Fruit fly (Drosophila melanogaster) whole organism, pupa: Measurements from ENCODE around the gene pps.

Experiments used
- CG10348 ChIP-seq: fragments of 200-800 bp; sonication (Bioruptor generic); IDR thresholded peaks from 2 replicates; pipeline ENCODE4 v1.3.6; 2022; ENCODE audit warnings: missing biosample characterization, missing genetic modification characterization
- CG12605 ChIP-seq: fragments of 200-800 bp; sonication (Bioruptor generic); IDR thresholded peaks from 2 replicates; pipeline ENCODE4 v1.3.6; 2022; ENCODE audit warnings: missing biosample characterization, missing genetic modification characterization
- CG13204 ChIP-seq: fragments of 200-800 bp; sonication (Bioruptor generic); optimal IDR thresholded peaks from 2 replicates; lab custom pipeline; 2018; ENCODE audit warnings: missing biosample characterization, mild to moderate bottlenecking, missing genetic modification characterization, moderate library complexity
- CG14655 ChIP-seq: fragments of 200-800 bp; sonication (Bioruptor generic); optimal IDR thresholded peaks from 3 replicates; lab custom pipeline; 2017; ENCODE audit warnings: mild to moderate bottlenecking, missing biosample characterization, missing genetic modification reagents, missing genetic modification characterization
- CG15710 ChIP-seq: fragments of 200-800 bp; sonication (Bioruptor generic); optimal IDR thresholded peaks from 2 replicates; lab custom pipeline; 2018; ENCODE audit warnings: missing biosample characterization, mild to moderate bottlenecking, missing genetic modification characterization, moderate library complexity
- CG17806 ChIP-seq: fragments of 200-800 bp; sonication (Bioruptor generic); optimal IDR thresholded peaks from 2 replicates; lab custom pipeline; 2018; ENCODE audit warnings: missing biosample characterization, mild to moderate bottlenecking, missing genetic modification characterization, moderate library complexity
- CG32121 ChIP-seq: fragments of 200-800 bp; sonication (Bioruptor generic); IDR thresholded peaks from 2 replicates; pipeline ENCODE4 v1.3.6; 2022; ENCODE audit warnings: missing biosample characterization, missing genetic modification characterization
- CG34367 ChIP-seq: fragments of 200-800 bp; sonication (Bioruptor generic); optimal IDR thresholded peaks from 2 replicates; lab custom pipeline; 2018; ENCODE audit warnings: missing biosample characterization, mild to moderate bottlenecking, missing genetic modification characterization
- CG4496 ChIP-seq: fragments of 200-800 bp; sonication (Bioruptor generic); IDR thresholded peaks from 3 replicates; pipeline ENCODE4 v1.3.6; 2022; ENCODE audit warnings: missing biosample characterization, missing genetic modification characterization
- CG8159 ChIP-seq: fragments of 200-800 bp; sonication (Bioruptor generic); optimal IDR thresholded peaks from 3 replicates; lab custom pipeline; 2018; ENCODE audit warnings: missing biosample characterization, mild to moderate bottlenecking, missing genetic modification characterization, moderate library complexity
- CG8301 ChIP-seq: fragments of 200-800 bp; sonication (Bioruptor generic); optimal IDR thresholded peaks from 2 replicates; lab custom pipeline; 2018; ENCODE audit warnings: missing biosample characterization, mild to moderate bottlenecking, missing genetic modification characterization
- CG9948 ChIP-seq: fragments of 200-800 bp; sonication (Bioruptor generic); optimal IDR thresholded peaks from 2 replicates; lab custom pipeline; 2018; ENCODE audit warnings: missing biosample characterization, mild to moderate bottlenecking, missing genetic modification characterization, moderate library complexity
- D1 ChIP-seq: fragments of 200-800 bp; sonication (Bioruptor generic); optimal IDR thresholded peaks from 2 replicates; lab custom pipeline; 2018; ENCODE audit warnings: missing biosample characterization, mild to moderate bottlenecking, missing genetic modification characterization, moderate library complexity
- EcR ChIP-seq: fragments of 200-800 bp; sonication (Bioruptor generic); optimal IDR thresholded peaks from 3 replicates; lab custom pipeline; 2019; ENCODE audit warnings: missing biosample characterization, missing genetic modification characterization, mild to moderate bottlenecking, moderate library complexity, missing genetic modification reagents
- Ets98B ChIP-seq: fragments of 200-800 bp; sonication (Bioruptor generic); IDR thresholded peaks from 2 replicates; pipeline ENCODE4 v1.3.6; 2022; ENCODE audit warnings: missing biosample characterization, missing genetic modification characterization
- Pif1A ChIP-seq: fragments of 200-800 bp; sonication (Bioruptor generic); optimal IDR thresholded peaks from 3 replicates; lab custom pipeline; 2016; ENCODE audit warnings: missing biosample characterization, missing genetic modification characterization
- Pif1B ChIP-seq: fragments of 200-800 bp; sonication (Bioruptor generic); optimal IDR thresholded peaks from 3 replicates; lab custom pipeline; 2016; ENCODE audit warnings: missing biosample characterization, missing genetic modification characterization
- Snoo ChIP-seq: fragments of 200-800 bp; sonication (Bioruptor generic); optimal IDR thresholded peaks from 3 replicates; lab custom pipeline; 2017; ENCODE audit warnings: missing biosample characterization, mild to moderate bottlenecking, missing genetic modification characterization, inconsistent platforms
- fd96Ca ChIP-seq: fragments of 200-800 bp; sonication (Bioruptor generic); IDR thresholded peaks from 3 replicates; pipeline ENCODE4 v1.3.6; 2022; ENCODE audit warnings: missing biosample characterization, missing genetic modification characterization
- gl ChIP-seq: fragments of 200-800 bp; sonication (Bioruptor generic); optimal IDR thresholded peaks from 2 replicates; lab custom pipeline; 2018; ENCODE audit warnings: missing biosample characterization, mild to moderate bottlenecking, missing genetic modification characterization
- rn ChIP-seq: fragments of 200-800 bp; sonication (Bioruptor generic); IDR thresholded peaks from 2 replicates; pipeline ENCODE4 v1.3.6; 2022; ENCODE audit warnings: missing biosample characterization, missing genetic modification characterization

pps gene

dm6 chr3R:12405134-12405533 is 8.5 kb upstream of the pps start:
- TF ChIP-seq CG8159 (no peak), CG17806 (no peak), gl (tag; lab: Kevin White, UChicago) (no peak), CG13204 (no peak)

DNA sequence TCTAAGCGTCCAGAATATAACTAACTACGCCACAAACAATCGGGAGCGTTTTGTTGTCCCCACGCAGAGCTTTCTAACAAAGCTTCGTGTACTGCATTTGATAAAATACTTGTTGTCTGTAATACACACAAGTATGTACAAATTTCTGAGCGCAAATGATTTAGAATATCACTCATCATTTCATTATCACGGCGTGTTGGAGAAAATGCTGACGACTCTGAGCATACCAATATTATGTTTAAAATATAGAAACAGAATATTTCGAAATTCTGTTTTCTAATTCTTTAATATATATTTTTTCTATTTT is 7.7 kb upstream of the pps start, which contains the start of gene Cyp9f2:
Gene Cyp9f2, minus strand, starts transcription at position 101 of the 307 bp plus-strand sequence.
- TF ChIP-seq Ets98B (GFP tag; lab: Robert Waterston, UW) = no peak
- TF ChIP-seq CG17806 = no peak
- TF ChIP-seq gl (tag; lab: Kevin White, UChicago) = no peak
- TF ChIP-seq CG10348 (GFP tag; lab: Robert Waterston, UW) = no peak
- no peak for TF ChIP-seq CG14655
- no peak for TF ChIP-seq CG12605 (GFP tag; lab: Robert Waterston, UW)
- TF ChIP-seq CG8301 (tag; lab: Kevin White, UChicago) = no peak
- TF ChIP-seq D1 (tag; lab: Kevin White, UChicago) = no peak
- TF ChIP-seq Pif1B (GFP tag; lab: Kevin White, UChicago) = no peak
- no peak for TF ChIP-seq Snoo (tag; lab: Kevin White, UChicago)
- TF ChIP-seq CG4496 (GFP tag; lab: Robert Waterston, UW) = no peak
- no peak for TF ChIP-seq CG32121 (GFP tag; lab: Robert Waterston, UW)
- no peak for TF ChIP-seq CG15710 (tag; lab: Kevin White, UChicago)
- TF ChIP-seq CG34367 (tag; lab: Kevin White, UChicago) = no peak
- TF ChIP-seq rn (GFP tag; lab: Robert Waterston, UW) = no peak
- TF ChIP-seq EcR (GFP tag; lab: Kevin White, UChicago) = no peak

DNA sequence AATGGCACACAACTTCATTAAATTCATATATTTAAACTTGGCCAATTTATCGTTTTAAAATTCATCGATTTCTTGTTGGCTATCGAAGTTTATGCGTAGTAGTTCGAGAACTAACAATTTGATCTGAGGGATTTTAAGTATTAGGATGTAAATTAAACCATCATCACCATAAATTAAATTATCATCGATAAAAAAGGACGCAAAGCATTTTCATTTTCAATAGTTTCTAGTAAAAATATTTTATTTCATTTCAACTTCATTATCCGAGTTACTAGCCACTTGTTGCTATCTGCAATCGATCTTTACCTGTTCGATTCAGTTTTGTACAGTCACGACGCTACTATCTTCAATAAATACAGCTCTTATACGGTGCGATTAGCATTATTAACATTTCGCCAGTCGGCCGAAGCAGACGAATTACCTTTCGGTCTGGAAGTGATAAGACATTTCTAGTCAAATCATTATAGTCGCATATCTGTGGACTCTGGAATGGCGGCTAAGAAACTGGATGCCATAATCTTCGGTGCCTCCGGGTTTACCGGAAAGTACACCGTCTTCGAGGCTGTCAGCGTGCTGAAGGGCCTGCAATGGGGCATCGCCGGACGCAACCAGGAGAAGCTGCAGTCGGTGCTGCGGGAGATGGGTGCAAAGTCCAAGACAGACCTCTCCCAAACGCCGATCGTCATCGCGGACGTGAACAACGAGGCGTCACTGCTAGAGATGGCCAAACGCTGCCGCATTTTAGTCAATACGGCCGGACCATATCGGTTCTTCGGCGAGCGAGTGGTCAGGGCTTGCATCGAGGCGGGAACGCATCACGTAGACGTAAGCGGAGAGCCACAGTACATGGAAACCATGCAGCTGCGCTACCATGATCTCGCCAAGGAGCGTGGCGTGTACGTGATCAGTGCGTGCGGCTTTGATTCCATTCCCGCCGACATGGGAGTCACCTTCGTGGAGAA is 7.1 kb upstream of the pps start, which contains the start of gene CG5167:
Gene CG5167, plus strand, starts transcription at position 298 of the 962 bp plus-strand sequence.
- TF ChIP-seq Snoo (tag; lab: Kevin White, UChicago) (peak; percentile 13), CG4496 (GFP tag; lab: Robert Waterston, UW) (no peak), CG15710 (tag; lab: Kevin White, UChicago) (no peak), Pif1B (GFP tag; lab: Kevin White, UChicago) (no peak), EcR (GFP tag; lab: Kevin White, UChicago) (no peak), CG14655 (no peak), CG12605 (GFP tag; lab: Robert Waterston, UW) (peak; percentile 85), CG8159 (peak; percentile 15), rn (GFP tag; lab: Robert Waterston, UW) (no peak), D1 (tag; lab: Kevin White, UChicago) (no peak), CG34367 (tag; lab: Kevin White, UChicago) (peak; percentile 40), fd96Ca (GFP tag; lab: Robert Waterston, UW) (peak; percentile 64; the same call in 2 of the 3 replicates), Pif1A (GFP tag; lab: Kevin White, UChicago) (no peak), Ets98B (GFP tag; lab: Robert Waterston, UW) (peak; percentile 51), CG9948 (no peak), CG32121 (GFP tag; lab: Robert Waterston, UW) (no peak; the same call in 1 of the 2 replicates), CG10348 (GFP tag; lab: Robert Waterston, UW) (no peak), CG13204 (peak; percentile 54), CG8301 (tag; lab: Kevin White, UChicago) (peak; percentile 62), gl (tag; lab: Kevin White, UChicago) (peak; percentile 88), CG17806 (peak; percentile 11)

DNA sequence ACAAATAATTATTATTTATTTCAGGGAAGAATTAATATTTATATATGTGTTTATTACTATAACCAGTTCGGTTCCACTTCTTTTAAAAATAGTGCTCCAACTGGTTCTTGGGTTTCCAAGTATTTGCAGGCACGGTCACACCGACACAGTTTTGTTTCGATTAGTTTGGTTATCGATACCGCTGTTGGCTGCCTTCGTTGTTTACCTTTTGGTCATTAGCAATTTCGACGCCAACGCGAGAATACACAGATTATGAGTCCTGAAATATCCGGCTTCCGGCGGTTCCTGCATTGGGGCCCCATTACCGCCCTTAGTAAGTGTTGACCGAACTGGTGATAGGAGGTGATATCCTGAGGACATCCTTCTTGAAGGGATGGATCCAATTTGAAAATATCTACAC is 5.5 kb upstream of the pps start, which contains the start of gene CG5196:
Gene CG5196, plus strand, starts transcription at position 157 of the 400 bp plus-strand sequence.
- TF ChIP-seq CG8159 = no peak
- TF ChIP-seq Ets98B (GFP tag; lab: Robert Waterston, UW) = no peak
- no peak for TF ChIP-seq CG12605 (GFP tag; lab: Robert Waterston, UW)
- TF ChIP-seq EcR (GFP tag; lab: Kevin White, UChicago) = peak; percentile 14
- no peak for TF ChIP-seq CG34367 (tag; lab: Kevin White, UChicago)
- no peak for TF ChIP-seq CG8301 (tag; lab: Kevin White, UChicago)

dm6 chr3R:12411449-12411848 is 2.2 kb upstream of the pps start:
- TF ChIP-seq Pif1B (GFP tag; lab: Kevin White, UChicago) (no peak), CG17806 (no peak), CG4496 (GFP tag; lab: Robert Waterston, UW) (no peak), CG34367 (tag; lab: Kevin White, UChicago) (no peak), CG14655 (no peak), Pif1A (GFP tag; lab: Kevin White, UChicago) (no peak), fd96Ca (GFP tag; lab: Robert Waterston, UW) (no peak), D1 (tag; lab: Kevin White, UChicago) (no peak), CG32121 (GFP tag; lab: Robert Waterston, UW) (no peak), CG13204 (no peak), CG10348 (GFP tag; lab: Robert Waterston, UW) (no peak), CG15710 (tag; lab: Kevin White, UChicago) (no peak), CG8159 (no peak), Snoo (tag; lab: Kevin White, UChicago) (no peak), CG9948 (no peak), rn (GFP tag; lab: Robert Waterston, UW) (no peak), CG8301 (tag; lab: Kevin White, UChicago) (no peak)
- TF ChIP-seq, all 21 proteins: peak for 0
